Worm (Caenorhabditis elegans) whole organism, L4 larva: ENCODE data around the gene C34F6.1.

ENCODE experiments used
- aha-1 ChIP-seq: fragments of 150-350 bp; peaks from one replicate; lab custom pipeline; 2014; ENCODE audit warnings: missing biosample characterization, missing genetic modification characterization
- ctbp-1 ChIP-seq: fragments of 200-800 bp; sonication (Bioruptor generic); IDR thresholded peaks from 2 replicates; pipeline ENCODE4 v1.3.6; 2022; ENCODE audit warnings: missing genetic modification reagents, missing genetic modification characterization, missing compliant biosample characterization
- egl-27 ChIP-seq: sonication (generic microtip); optimal IDR thresholded peaks from 3 replicates; lab custom pipeline; 2017; ENCODE audit warnings: missing biosample characterization, missing genetic modification reagents, missing genetic modification characterization
- egl-43 ChIP-seq: fragments of 200-800 bp; sonication (Bioruptor generic); IDR thresholded peaks from 2 replicates; pipeline ENCODE4 v1.3.6; 2022; ENCODE audit warnings: missing genetic modification reagents, missing genetic modification characterization, missing compliant biosample characterization
- lin-13 ChIP-seq: fragments of 150-350 bp; optimal IDR thresholded peaks from 2 replicates; lab custom pipeline; 2014; ENCODE audit warnings: missing biosample characterization, missing genetic modification reagents, missing genetic modification characterization
- mdl-1 ChIP-seq, 2 experiments: fragments of 150-350 bp in 1 of 2; sonication (generic microtip) in 1 of 2; optimal IDR thresholded peaks; 2 replicates each; lab custom pipeline; 2014 to 2017; ENCODE audit warnings: missing biosample characterization in 2 of 2, missing genetic modification characterization in 2 of 2
- skn-1 ChIP-seq: fragments of 150-350 bp; optimal IDR thresholded peaks from 2 replicates; lab custom pipeline; 2014; ENCODE audit warnings: missing biosample characterization, missing genetic modification characterization

DNA sequence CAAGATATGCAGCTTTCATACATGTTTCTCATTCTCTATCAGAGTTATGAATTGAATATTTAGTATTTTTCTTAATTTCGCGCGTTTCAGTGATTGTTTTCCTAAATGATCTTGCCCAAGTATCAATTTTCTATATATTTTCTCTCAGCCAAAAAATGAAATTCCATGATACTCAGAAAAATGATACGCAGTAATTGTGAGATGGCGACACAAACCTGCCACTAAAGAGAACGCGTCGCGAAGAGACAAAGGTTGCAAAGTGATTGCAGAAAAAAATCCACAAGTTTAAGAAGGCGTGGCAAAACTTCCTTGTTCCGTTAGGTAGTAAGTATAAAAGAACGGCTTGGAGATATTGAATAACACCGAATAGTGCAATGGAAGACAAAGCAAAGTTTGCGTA, 4.5 kb upstream of the C34F6.1 start, which contains the start of gene col-179:
- TF ChIP-seq egl-43 (no peak), egl-27 (tag; lab: Kevin White, UChicago) (no peak), lin-13 (GFP tag; lab: Kevin White, UChicago) (no peak), aha-1 (tag; lab: Kevin White, UChicago) (no peak), skn-1 (tag; lab: Kevin White, UChicago) (no peak), mdl-1 (tag; optimal IDR thresholded peaks at IDR 0.05; lab: Kevin White, UChicago) (no peak), ctbp-1 (GFP tag; lab: Robert Waterston, UW) (no peak)
